Worm (Caenorhabditis elegans) whole organism, L3 larva: ENCODE data around the gene lipl-1.
"Not testable (repeated sequence)": the region's sequence is repeated elsewhere in the genome, so short reads cannot be mapped to it uniquely, and the experiment has no call there.

Experiments used
- aly-2 ChIP-seq: fragments of 150-350 bp; optimal IDR thresholded peaks from 2 replicates; lab custom pipeline; 2014; ENCODE audit warnings: missing biosample characterization, missing genetic modification characterization
- daf-12 ChIP-seq: fragments of 150-350 bp; optimal IDR thresholded peaks from 2 replicates; lab custom pipeline; 2014; ENCODE audit warnings: missing biosample characterization, missing genetic modification reagents, missing genetic modification characterization
- egl-27 ChIP-seq: sonication (generic microtip); optimal IDR thresholded peaks from 4 replicates; lab custom pipeline; 2017; ENCODE audit warnings: missing biosample characterization, missing genetic modification reagents, missing genetic modification characterization
- fkh-2 ChIP-seq: fragments of 150-350 bp; optimal IDR thresholded peaks from 2 replicates; lab custom pipeline; 2014; ENCODE audit warnings: missing biosample characterization, missing genetic modification reagents, missing genetic modification characterization
- jun-1 ChIP-seq: fragments of 150-350 bp; optimal IDR thresholded peaks from 2 replicates; lab custom pipeline; 2014; ENCODE audit warnings: missing biosample characterization, missing genetic modification reagents, missing genetic modification characterization
- mdl-1 ChIP-seq: fragments of 150-350 bp; optimal IDR thresholded peaks from 2 replicates; lab custom pipeline; 2014; ENCODE audit warnings: missing biosample characterization, missing genetic modification characterization
- nhr-12 ChIP-seq: fragments of 150-350 bp; optimal IDR thresholded peaks from 2 replicates; lab custom pipeline; 2014; ENCODE audit warnings: missing biosample characterization, missing genetic modification characterization
- nhr-237 ChIP-seq: fragments of 150-350 bp; optimal IDR thresholded peaks from 2 replicates; lab custom pipeline; 2014; ENCODE audit warnings: missing biosample characterization, missing genetic modification characterization
- skn-1 ChIP-seq: fragments of 150-350 bp; optimal IDR thresholded peaks from 2 replicates; lab custom pipeline; 2014; ENCODE audit warnings: missing biosample characterization, missing genetic modification characterization
- unc-62 ChIP-seq: fragments of 150-350 bp; sonication (generic microtip); optimal IDR thresholded peaks from 4 replicates; lab custom pipeline; 2014; ENCODE audit warnings: missing biosample characterization, missing genetic modification reagents, missing genetic modification characterization
- ztf-11 ChIP-seq: fragments of 150-350 bp; optimal IDR thresholded peaks from 2 replicates; lab custom pipeline; 2014; ENCODE audit warnings: missing biosample characterization, missing genetic modification characterization

DNA sequence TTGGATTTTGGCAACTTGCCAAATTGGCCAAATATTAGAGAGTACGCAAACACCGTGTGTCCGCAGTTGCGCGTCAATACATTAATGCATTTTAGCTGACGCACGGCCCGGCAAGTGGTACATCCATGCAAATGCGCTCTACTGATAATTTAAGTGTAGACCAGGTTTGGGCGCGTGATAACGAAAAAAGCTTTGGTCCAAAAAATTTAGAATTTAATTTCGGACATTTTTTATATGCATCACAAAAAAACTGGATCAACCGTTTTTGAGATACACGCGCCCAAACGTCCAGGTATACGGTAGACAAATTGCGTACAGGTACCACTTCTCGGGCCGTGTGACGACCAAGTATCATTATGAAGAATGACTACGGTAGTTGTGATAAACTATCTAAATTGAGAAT lies 48.1 kb downstream of the lipl-1 start, which contains the start of gene R186.8:
- not testable (repeated sequence) for TF ChIP-seq daf-12 (tag; lab: Kevin White, UChicago); egl-27 (tag; lab: Kevin White, UChicago); fkh-2 (tag; lab: Kevin White, UChicago); mdl-1 (tag; lab: Kevin White, UChicago); nhr-237 (tag; lab: Kevin White, UChicago); nhr-12 (tag; lab: Kevin White, UChicago); jun-1 (tag; lab: Kevin White, UChicago); unc-62; skn-1 (tag; lab: Kevin White, UChicago); ztf-11 (tag; lab: Kevin White, UChicago); aly-2 (tag; lab: Kevin White, UChicago)
